Fruit fly (Drosophila melanogaster) whole organism, embryonic: ENCODE data around the gene CG46244.

ENCODE experiments used
- Abd-B ChIP-seq: fragments of 200-800 bp; sonication (Bioruptor generic); optimal IDR thresholded peaks from 2 replicates; lab custom pipeline; 2018; ENCODE audit warnings: missing biosample characterization, mild to moderate bottlenecking, missing genetic modification characterization, moderate library complexity
- Atf-2 ChIP-seq: fragments of 200-800 bp; sonication (Bioruptor generic); optimal IDR thresholded peaks from 2 replicates; lab custom pipeline; 2016; ENCODE audit warnings: missing biosample characterization, missing genetic modification characterization
- CG11093 ChIP-seq: fragments of 200-800 bp; sonication (Bioruptor generic); IDR thresholded peaks from 3 replicates; pipeline ENCODE4 v1.3.6; 2022; ENCODE audit warnings: missing biosample characterization, missing genetic modification characterization
- CG12942 ChIP-seq: fragments of 200-800 bp; sonication (Bioruptor generic); optimal IDR thresholded peaks from 3 replicates; lab custom pipeline; 2016; ENCODE audit warnings: missing biosample characterization, missing genetic modification characterization
- CG13775 ChIP-seq: fragments of 200-800 bp; sonication (Bioruptor generic); optimal IDR thresholded peaks from 3 replicates; lab custom pipeline; 2017; ENCODE audit warnings: missing biosample characterization, mild to moderate bottlenecking, missing genetic modification characterization
- CG3163 ChIP-seq: fragments of 200-800 bp; sonication (Bioruptor generic); optimal IDR thresholded peaks from 3 replicates; lab custom pipeline; 2016; ENCODE audit warnings: missing biosample characterization, missing genetic modification characterization
- CG4328 ChIP-seq: fragments of 200-800 bp; sonication (Bioruptor generic); optimal IDR thresholded peaks from 3 replicates; lab custom pipeline; 2017; ENCODE audit warnings: missing biosample characterization, missing genetic modification reagents, missing genetic modification characterization
- CG7928 ChIP-seq: fragments of 200-800 bp; sonication (Bioruptor generic); optimal IDR thresholded peaks from 2 replicates; lab custom pipeline; 2017; ENCODE audit warnings: missing biosample characterization, mild to moderate bottlenecking, missing genetic modification characterization
- CG8281 ChIP-seq: fragments of 200-800 bp; sonication (Bioruptor generic); optimal IDR thresholded peaks from 2 replicates; lab custom pipeline; 2018; ENCODE audit warnings: missing biosample characterization, mild to moderate bottlenecking, missing genetic modification characterization, moderate library complexity
- CG8359 ChIP-seq: fragments of 200-800 bp; sonication (Bioruptor generic); optimal IDR thresholded peaks from 2 replicates; lab custom pipeline; 2017; ENCODE audit warnings: missing biosample characterization, mild to moderate bottlenecking, missing genetic modification characterization, borderline replicate concordance
- CG8765 ChIP-seq: fragments of 200-800 bp; sonication (Bioruptor generic); IDR thresholded peaks from 2 replicates; pipeline ENCODE4 v1.3.6; 2022; ENCODE audit warnings: missing biosample characterization, missing genetic modification characterization
- CG8924 ChIP-seq: fragments of 200-800 bp; optimal IDR thresholded peaks from 3 replicates; lab custom pipeline; 2019; ENCODE audit warnings: missing biosample characterization, mild to moderate bottlenecking, missing genetic modification characterization, moderate library complexity
- CG8944 ChIP-seq: fragments of 200-800 bp; sonication (Bioruptor generic); optimal IDR thresholded peaks from 3 replicates; lab custom pipeline; 2016; ENCODE audit warnings: missing biosample characterization, missing genetic modification characterization
- CG9797 ChIP-seq: fragments of 200-800 bp; sonication (Bioruptor generic); optimal IDR thresholded peaks from 3 replicates; lab custom pipeline; 2018; ENCODE audit warnings: missing biosample characterization, mild to moderate bottlenecking, missing genetic modification characterization
- Chrac-16 ChIP-seq: fragments of 200-800 bp; sonication (Bioruptor generic); optimal IDR thresholded peaks from 3 replicates; lab custom pipeline; 2016; ENCODE audit warnings: missing biosample characterization, missing genetic modification characterization
- Dfd ChIP-seq, 2 experiments: fragments of >200 bp; optimal IDR thresholded peaks; 2 replicates each; lab custom pipeline; 2017; ENCODE audit warnings: missing biosample characterization in 2 of 2, missing genetic modification characterization in 2 of 2
- Ets65A ChIP-seq: fragments of 200-800 bp; sonication (Bioruptor generic); peaks from one replicate; lab custom pipeline; 2016; ENCODE audit warnings: missing biosample characterization, missing genetic modification characterization
- Fer3 ChIP-seq: fragments of 200-800 bp; sonication (Bioruptor generic); optimal IDR thresholded peaks from 2 replicates; lab custom pipeline; 2018; ENCODE audit warnings: missing biosample characterization, mild to moderate bottlenecking, missing genetic modification characterization, moderate library complexity
- HLH54F ChIP-seq: fragments of 200-800 bp; sonication (Bioruptor generic); optimal IDR thresholded peaks from 3 replicates; lab custom pipeline; 2016; ENCODE audit warnings: missing biosample characterization, missing genetic modification characterization
- HmgZ ChIP-seq: fragments of 200-800 bp; sonication (Bioruptor generic); optimal IDR thresholded peaks from 2 replicates; lab custom pipeline; 2018; ENCODE audit warnings: missing biosample characterization, mild to moderate bottlenecking, missing genetic modification characterization
- Hsf ChIP-seq: fragments of 200-800 bp; sonication (Bioruptor generic); optimal IDR thresholded peaks from 3 replicates; lab custom pipeline; 2016; ENCODE audit warnings: missing biosample characterization, missing genetic modification characterization
- Med ChIP-seq: fragments of 200-800 bp; sonication (Bioruptor generic); peaks from one replicate; lab custom pipeline; 2016; ENCODE audit warnings: missing biosample characterization, missing genetic modification characterization, mild to moderate bottlenecking, inconsistent platforms, moderate library complexity
- NC2α ChIP-seq: fragments of 200-800 bp; sonication (Bioruptor generic); optimal IDR thresholded peaks from 2 replicates; lab custom pipeline; 2016; ENCODE audit warnings: missing biosample characterization, missing genetic modification characterization
- Neu2 ChIP-seq: fragments of 200-800 bp; sonication (Bioruptor generic); optimal IDR thresholded peaks from 3 replicates; lab custom pipeline; 2016; ENCODE audit warnings: missing biosample characterization, missing genetic modification characterization, borderline replicate concordance
- Nf-YB ChIP-seq: fragments of 200-800 bp; sonication (Bioruptor generic); optimal IDR thresholded peaks from 3 replicates; lab custom pipeline; 2019; ENCODE audit warnings: missing biosample characterization, mild to moderate bottlenecking, missing genetic modification characterization, moderate library complexity
- Sox102F ChIP-seq: fragments of 200-800 bp; sonication (Bioruptor generic); optimal IDR thresholded peaks from 2 replicates; lab custom pipeline; 2018; ENCODE audit warnings: missing biosample characterization, mild to moderate bottlenecking, missing genetic modification characterization, moderate library complexity
- Spps ChIP-seq: fragments of 200-800 bp; sonication (Bioruptor generic); optimal IDR thresholded peaks from 2 replicates; lab custom pipeline; 2018; ENCODE audit warnings: missing biosample characterization, mild to moderate bottlenecking, missing genetic modification characterization
- az2 ChIP-seq: fragments of 200-800 bp; sonication (Bioruptor generic); optimal IDR thresholded peaks from 3 replicates; lab custom pipeline; 2016; ENCODE audit warnings: missing biosample characterization, missing genetic modification characterization
- br ChIP-seq: fragments of >200 bp; optimal IDR thresholded peaks from 2 replicates; lab custom pipeline; 2017
- chinmo ChIP-seq: fragments of 200-800 bp; sonication (Bioruptor generic); IDR thresholded peaks from 4 replicates; pipeline ENCODE4 v1.3.6; 2022; ENCODE audit warnings: missing biosample characterization, missing genetic modification characterization; ENCODE audit not compliant: partially characterized antibody
- cwo ChIP-seq: fragments of 200-800 bp; sonication (Bioruptor generic); optimal IDR thresholded peaks from 3 replicates; lab custom pipeline; 2017; ENCODE audit warnings: missing biosample characterization, missing genetic modification characterization, mild to moderate bottlenecking, moderate library complexity, missing genetic modification reagents
- disco-r ChIP-seq: fragments of 200-800 bp; sonication (Bioruptor generic); optimal IDR thresholded peaks from 2 replicates; lab custom pipeline; 2016; ENCODE audit warnings: missing biosample characterization, missing genetic modification characterization
- ewg ChIP-seq: fragments of 200-800 bp; sonication (Bioruptor generic); optimal IDR thresholded peaks from 3 replicates; lab custom pipeline; 2017; ENCODE audit warnings: mild to moderate bottlenecking, missing biosample characterization, missing genetic modification reagents, missing genetic modification characterization
- fu2 ChIP-seq: fragments of 200-800 bp; sonication (Bioruptor generic); optimal IDR thresholded peaks from 2 replicates; lab custom pipeline; 2016; ENCODE audit warnings: missing biosample characterization, missing genetic modification characterization
- gcm2 ChIP-seq: fragments of 200-800 bp; sonication (Bioruptor generic); optimal IDR thresholded peaks from 2 replicates; lab custom pipeline; 2016; ENCODE audit warnings: missing biosample characterization, missing genetic modification characterization
- grau ChIP-seq: fragments of 200-800 bp; optimal IDR thresholded peaks from 3 replicates; lab custom pipeline; 2019; ENCODE audit warnings: missing biosample characterization, mild to moderate bottlenecking, missing genetic modification characterization, moderate library complexity
- grn ChIP-seq: fragments of 200-800 bp; sonication (Bioruptor generic); optimal IDR thresholded peaks from 3 replicates; lab custom pipeline; 2017; ENCODE audit warnings: missing biosample characterization, missing genetic modification characterization
- h ChIP-seq: fragments of >200 bp; optimal IDR thresholded peaks from 2 replicates; lab custom pipeline; 2017
- hb ChIP-seq: fragments of 200-800 bp; sonication (Bioruptor generic); IDR thresholded peaks from 3 replicates; pipeline ENCODE4 v1.3.6; 2022; ENCODE audit warnings: missing biosample characterization, missing genetic modification characterization; ENCODE audit not compliant: partially characterized antibody
- jigr1 ChIP-seq: fragments of 200-800 bp; sonication (Bioruptor generic); IDR thresholded peaks from 3 replicates; pipeline ENCODE4 v1.3.6; 2022; ENCODE audit warnings: missing biosample characterization, missing genetic modification characterization
- klu ChIP-seq: fragments of 200-800 bp; sonication (Bioruptor generic); IDR thresholded peaks from 2 replicates; pipeline ENCODE4 v1.3.6; 2022; ENCODE audit warnings: missing biosample characterization, missing genetic modification characterization
- lmd ChIP-seq: fragments of 200-800 bp; sonication (Bioruptor generic); IDR thresholded peaks from 2 replicates; pipeline ENCODE4 v1.3.6; 2022; ENCODE audit warnings: missing biosample characterization, missing genetic modification characterization
- otp ChIP-seq: fragments of 200-800 bp; sonication (Bioruptor generic); IDR thresholded peaks from 3 replicates; pipeline ENCODE4, ENCODE4 v1.3.6; 2022; ENCODE audit warnings: missing biosample characterization, missing genetic modification characterization
- psq ChIP-seq: fragments of 200-800 bp; sonication (Bioruptor generic); optimal IDR thresholded peaks from 2 replicates; lab custom pipeline; 2017; ENCODE audit warnings: missing biosample characterization, missing genetic modification characterization
- sd ChIP-seq: fragments of 200-800 bp; sonication (Bioruptor generic); optimal IDR thresholded peaks from 3 replicates; lab custom pipeline; 2018; ENCODE audit warnings: missing biosample characterization, mild to moderate bottlenecking, missing genetic modification characterization, moderate library complexity
- shn ChIP-seq: fragments of 200-800 bp; sonication (Bioruptor generic); optimal IDR thresholded peaks from 3 replicates; lab custom pipeline; 2016; ENCODE audit warnings: missing biosample characterization, missing genetic modification characterization
- sna ChIP-seq: fragments of 200-800 bp; sonication (Bioruptor generic); IDR thresholded peaks from 2 replicates; pipeline ENCODE4 v1.3.6; 2022; ENCODE audit warnings: missing biosample characterization, missing genetic modification characterization; ENCODE audit not compliant: partially characterized antibody
- stc ChIP-seq: fragments of 200-800 bp; sonication (Bioruptor generic); IDR thresholded peaks from 2 replicates; pipeline ENCODE4 v1.3.6; 2022; ENCODE audit warnings: missing biosample characterization, missing genetic modification characterization
- tll ChIP-seq, 2 experiments: fragments of 200-800 bp in 1 of 2; fragments of >200 bp in 1 of 2; sonication (Bioruptor generic) in 1 of 2; optimal IDR thresholded peaks; 2 replicates each; lab custom pipeline; 2017 to 2019; ENCODE audit warnings: missing biosample characterization in 2 of 2, missing genetic modification characterization in 2 of 2, mild to moderate bottlenecking in 1 of 2, moderate library complexity in 1 of 2
- trh ChIP-seq: fragments of 200-800 bp; sonication (Bioruptor generic); optimal IDR thresholded peaks from 2 replicates; lab custom pipeline; 2016; ENCODE audit warnings: missing biosample characterization, missing genetic modification characterization

The CG46244 gene

dm6 chr2L:19575626-19576298 lies 30.6 kb upstream of the CG46244 start (continued):
- TF ChIP-seq CG4328 (GFP tag; lab: Kevin White, UChicago) (peak; percentile 88), grn (peak; percentile 78), HmgZ (tag; lab: Kevin White, UChicago) (peak; percentile 91), trh (GFP tag; lab: Kevin White, UChicago) (peak; percentile 96), lmd (peak; percentile 97), sd (peak; percentile 100), CG7928 (GFP tag; lab: Kevin White, UChicago) (peak; percentile 74), gcm2 (GFP tag; lab: Kevin White, UChicago) (peak; percentile 87), CG9797 (GFP tag; lab: Kevin White, UChicago) (peak; percentile 51), br (no peak), Sox102F (GFP tag; lab: Kevin White, UChicago) (peak; percentile 97), CG8944 (peak; percentile 94), CG8924 (peak; percentile 97), NC2α (GFP tag; lab: Kevin White, UChicago) (peak; percentile 94), CG8359 (GFP tag; lab: Kevin White, UChicago) (peak; percentile 89), Dfd (GFP tag; optimal IDR thresholded peaks at IDR 0.05; lab: Kevin White, UChicago) (no peak), psq (peak; percentile 86), CG13775 (GFP tag; lab: Kevin White, UChicago) (peak; percentile 97), Spps (tag; lab: Kevin White, UChicago) (peak; percentile 89), Nf-YB (peak; percentile 85), az2 (peak; percentile 97), HLH54F (peak; percentile 98), ewg (GFP tag; lab: Kevin White, UChicago) (peak; percentile 66), CG11093 (GFP tag; lab: Robert Waterston, UW) (peak; percentile 94), CG3163 (GFP tag; lab: Kevin White, UChicago) (peak; percentile 70), stc (GFP tag; lab: Robert Waterston, UW) (peak; percentile 94), Atf-2 (GFP tag; lab: Kevin White, UChicago) (peak; percentile 97), sna (no peak), CG8765 (GFP tag; lab: Robert Waterston, UW) (peak; percentile 80), Hsf (GFP tag; lab: Kevin White, UChicago) (peak; percentile 98), CG12942 (peak; percentile 97), hb (no peak), grau (tag; lab: Kevin White, UChicago) (peak; percentile 96), Med (GFP tag; lab: Kevin White, UChicago) (peak; percentile 99), jigr1 (GFP tag; lab: Robert Waterston, UW) (peak; percentile 94), Fer3 (tag; lab: Kevin White, UChicago) (peak; percentile 92), tll (GFP tag; optimal IDR thresholded peaks at IDR 0.05; lab: Kevin White, UChicago) (peak in 1 of 2 experiments; percentile 28), h (lab: Kevin White, UChicago) (no peak), Ets65A (GFP tag; lab: Kevin White, UChicago) (peak; percentile 100), klu (GFP tag; lab: Robert Waterston, UW) (peak; percentile 92), shn (GFP tag; lab: Kevin White, UChicago) (peak; percentile 97), Chrac-16 (peak; percentile 96), disco-r (GFP tag; lab: Kevin White, UChicago) (peak; percentile 94), fu2 (GFP tag; lab: Kevin White, UChicago) (peak; percentile 96), cwo (GFP tag; lab: Kevin White, UChicago) (peak; percentile 93), otp (peak; percentile 76; the same call in 2 of the 3 replicates), CG8281 (peak; percentile 79), chinmo (GFP tag; lab: Robert Waterston, UW) (peak; percentile 89), Neu2 (peak; percentile 91), Abd-B (peak; percentile 97)
